Fruit fly (Drosophila melanogaster): ENCODE data around the gene Ufl1.

- TF ChIP-seq psq (optimal IDR thresholded peaks at IDR 0.05) (no peak), insv (optimal IDR thresholded peaks at IDR 0.05) (no peak), Myc (optimal IDR thresholded peaks at IDR 0.05) (no peak)
Measured at dm6 chr3R:7058017-7058416, 16.2 kb downstream of the Ufl1 start.

Data from Kc167 (cell line).